Worm (Caenorhabditis elegans): ENCODE data around the gene T14E8.2.

- TF ChIP-seq klf-2 (GFP tag; conservative IDR thresholded peaks at IDR 0.05), result no peak
- no peak for TF ChIP-seq tab-1 (GFP tag; IDR thresholded peaks at IDR 0.05)
- no peak for TF ChIP-seq ztf-29 (GFP tag; IDR thresholded peaks at IDR 0.05)
- no peak for TF ChIP-seq ref-1 (GFP tag; conservative IDR thresholded peaks at IDR 0.05)
Measured at ce11 chrX:6588495-6588894, 45.7 kb downstream of the T14E8.2 start, which contains the start of gene fbxl-4.

All from whole organism, midembryonic.